Worm (Caenorhabditis elegans): Measurements from ENCODE around the gene B0244.5.

B0244.5 gene

DNA sequence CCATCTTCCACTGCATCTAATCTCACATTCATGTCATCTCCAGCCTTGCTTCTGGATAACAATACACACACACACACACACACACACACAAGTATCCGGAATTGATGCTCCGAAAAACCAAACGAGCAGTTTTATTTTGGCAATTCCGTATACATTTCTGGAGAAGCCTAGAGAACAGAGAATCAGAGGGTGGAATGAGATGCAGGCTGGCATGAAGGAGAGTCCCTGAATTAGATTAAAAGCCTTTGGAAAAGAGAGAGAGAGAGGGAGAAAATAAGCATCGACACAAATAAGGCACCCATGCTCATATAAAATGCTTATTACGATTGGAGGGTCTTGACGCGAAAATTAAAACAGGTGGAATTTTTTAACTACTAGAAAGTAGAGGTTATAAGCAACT is 16.0 kb downstream of the B0244.5 start:
- TF ChIP-seq ceh-100 (GFP tag; IDR thresholded peaks at IDR 0.05): no peak
- TF ChIP-seq cebp-1 (GFP tag; IDR thresholded peaks at IDR 0.05): no peak
- TF ChIP-seq cebp-1 (tag; optimal IDR thresholded peaks at IDR 0.05): no peak
- no peak for TF ChIP-seq mcd-1 (GFP tag; IDR thresholded peaks at IDR 0.05)
- TF ChIP-seq ceh-91 (GFP tag; IDR thresholded peaks at IDR 0.05): no peak
- TF ChIP-seq lin-35 (GFP tag; optimal IDR thresholded peaks at IDR 0.05): no peak
- TF ChIP-seq F10E7.11 (tag; optimal IDR thresholded peaks at IDR 0.05): no peak
- no peak for TF ChIP-seq ets-4 (GFP tag; optimal IDR thresholded peaks at IDR 0.05)
- TF ChIP-seq zfh-2 (GFP tag; conservative IDR thresholded peaks at IDR 0.05): no peak
- TF ChIP-seq F37B4.10 (GFP tag; IDR thresholded peaks at IDR 0.05): no peak
- no peak for TF ChIP-seq lin-54 (GFP tag; optimal IDR thresholded peaks at IDR 0.05)
- no peak for TF ChIP-seq ztf-3 (GFP tag; optimal IDR thresholded peaks at IDR 0.05)
- TF ChIP-seq tbx-9 (tag; optimal IDR thresholded peaks at IDR 0.05; ENCODE audit: borderline replicate concordance): no peak
- TF ChIP-seq snpc-4 (GFP tag; optimal IDR thresholded peaks at IDR 0.05): no peak
- no peak for TF ChIP-seq snpc-4 (tag; optimal IDR thresholded peaks at IDR 0.05)

DNA sequence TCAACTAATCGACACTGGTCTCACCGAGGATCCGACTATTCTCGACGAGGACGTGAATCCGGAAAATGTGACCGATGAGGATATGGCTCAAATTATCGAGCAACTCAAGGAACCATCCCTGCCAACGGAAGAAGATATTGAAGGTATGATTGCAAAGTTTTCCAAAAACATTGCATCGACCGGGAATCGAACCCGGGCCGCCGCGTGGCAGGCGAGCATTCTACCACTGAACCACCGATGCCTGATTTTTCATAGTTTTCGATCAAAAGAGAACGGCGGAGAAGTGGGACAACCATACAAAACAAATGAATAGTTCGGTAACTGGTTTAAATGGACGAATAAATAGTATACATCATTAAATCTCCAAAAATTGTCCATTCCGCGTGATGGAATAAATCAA is 17.2 kb downstream of the B0244.5 start:
- TF ChIP-seq lir-1 (GFP tag; conservative IDR thresholded peaks at IDR 0.05) (no peak), Y53F4B.3 (GFP tag; IDR thresholded peaks at IDR 0.05) (no peak), let-607 (tag; optimal IDR thresholded peaks at IDR 0.05) (peak in 1 of 2 experiments; percentile 43), rec-8 (tag; optimal IDR thresholded peaks at IDR 0.05) (peak in 1 of 2 experiments; percentile 43), lin-40 (tag; optimal IDR thresholded peaks at IDR 0.05) (no peak), unc-62 (GFP tag; optimal IDR thresholded peaks at IDR 0.05) (no peak), F57A8.1 (GFP tag; optimal IDR thresholded peaks at IDR 0.05) (no peak), madf-3 (GFP tag; IDR thresholded peaks at IDR 0.05) (no peak), rpc-1 (optimal IDR thresholded peaks at IDR 0.05) (peak; percentile 77), rpc-1 (tag; optimal IDR thresholded peaks at IDR 0.05) (peak; percentile 87), aptf-3 (GFP tag; IDR thresholded peaks at IDR 0.05) (0 out of 2 replicates have a peak, but pooled peaks have one; percentile 14), attf-5 (GFP tag; optimal IDR thresholded peaks at IDR 0.05) (peak; percentile 9), dpl-1 (GFP tag; optimal IDR thresholded peaks at IDR 0.05) (no peak), dpff-1 (tag; optimal IDR thresholded peaks at IDR 0.05) (no peak), die-1 (tag; optimal IDR thresholded peaks at IDR 0.05) (peak; percentile 58), F39B2.1 (GFP tag; IDR thresholded peaks at IDR 0.05) (no peak), lin-54 (GFP tag; optimal IDR thresholded peaks at IDR 0.05) (peak; percentile 50), hlh-26 (GFP tag; conservative IDR thresholded peaks at IDR 0.05) (no peak), B0336.3 (GFP tag; IDR thresholded peaks at IDR 0.05) (0 out of 2 replicates have a peak, but pooled peaks have one; percentile 49), madf-6 (GFP tag; IDR thresholded peaks at IDR 0.05) (peak; percentile 61), cebp-1 (GFP tag; IDR thresholded peaks at IDR 0.05) (no peak), cebp-1 (tag; optimal IDR thresholded peaks at IDR 0.05) (peak; percentile 31), dox-1 (GFP tag; IDR thresholded peaks at IDR 0.05) (peak; percentile 55), hsf-1 (GFP tag; IDR thresholded peaks at IDR 0.05) (no peak), ccch-3 (GFP tag; optimal IDR thresholded peaks at IDR 0.05) (no peak), F22D6.2 (tag; optimal IDR thresholded peaks at IDR 0.05) (no peak), egrh-3 (GFP tag; IDR thresholded peaks at IDR 0.05) (peak; percentile 36; the same call in 1 of the 2 replicates), cebp-2 (GFP tag; IDR thresholded peaks at IDR 0.05) (no peak), fkh-3 (tag; optimal IDR thresholded peaks at IDR 0.05) (no peak), somi-1 (GFP tag; optimal IDR thresholded peaks at IDR 0.05) (no peak), ceh-58 (GFP tag; IDR thresholded peaks at IDR 0.05) (no peak), B0261.1 (tag; optimal IDR thresholded peaks at IDR 0.05) (peak; percentile 81), ZK185.1 (tag; optimal IDR thresholded peaks at IDR 0.05; ENCODE audit: poor library complexity, severe bottlenecking) (peak; percentile 52), attf-3 (GFP tag; conservative IDR thresholded peaks at IDR 0.05) (0 out of 2 replicates have a peak, but pooled peaks have one; percentile 24), madf-8 (GFP tag; conservative IDR thresholded peaks at IDR 0.05) (no peak), nhr-120 (GFP tag; IDR thresholded peaks at IDR 0.05) (no peak), lin-35 (GFP tag; optimal IDR thresholded peaks at IDR 0.05) (no peak)

All from whole organism, young adult.